Fruit fly (Drosophila melanogaster): ENCODE results near the gene CG5111.

Gene CG5111

DNA sequence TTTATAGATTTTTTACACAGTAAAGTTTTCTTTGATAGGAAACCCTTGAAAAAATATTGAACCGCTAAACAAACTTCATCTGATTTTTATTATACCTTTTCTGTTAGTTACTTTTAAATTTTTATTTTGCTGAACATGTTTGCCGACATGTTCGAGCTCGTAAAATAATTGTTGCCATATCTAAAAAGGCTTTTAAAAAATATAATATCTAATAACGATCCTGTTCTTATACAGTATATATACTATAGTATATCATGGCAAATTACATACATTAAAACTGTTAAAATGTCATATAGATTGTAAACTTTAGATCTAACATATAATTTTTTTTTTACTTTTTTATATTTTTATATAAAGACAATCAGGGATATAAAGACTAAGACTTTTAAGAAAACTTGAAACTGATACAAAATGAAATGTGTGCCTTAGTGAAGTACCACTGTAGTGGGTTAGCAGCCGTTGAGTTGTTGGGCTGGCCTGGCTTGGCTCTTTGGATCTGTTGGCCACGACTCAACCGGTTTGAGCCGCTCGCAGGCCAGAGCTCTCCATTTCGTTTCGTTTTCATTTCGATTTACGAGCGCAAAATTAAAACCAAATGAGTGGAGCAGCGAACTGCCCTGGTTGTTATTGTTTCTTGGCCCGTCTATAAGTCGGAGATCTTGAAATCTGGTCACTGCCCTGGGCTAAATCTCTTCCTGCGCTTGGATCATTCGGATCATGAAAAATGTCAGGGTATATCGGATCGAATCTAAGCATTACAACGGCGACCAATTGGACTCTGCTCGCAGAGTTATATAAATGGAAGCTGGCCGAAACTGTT is 26.5 kb downstream of the CG5111 start:
- no peak for TF ChIP-seq CG17801 (GFP tag; optimal IDR thresholded peaks at IDR 0.05; ENCODE audit: partially characterized antibody)

DNA sequence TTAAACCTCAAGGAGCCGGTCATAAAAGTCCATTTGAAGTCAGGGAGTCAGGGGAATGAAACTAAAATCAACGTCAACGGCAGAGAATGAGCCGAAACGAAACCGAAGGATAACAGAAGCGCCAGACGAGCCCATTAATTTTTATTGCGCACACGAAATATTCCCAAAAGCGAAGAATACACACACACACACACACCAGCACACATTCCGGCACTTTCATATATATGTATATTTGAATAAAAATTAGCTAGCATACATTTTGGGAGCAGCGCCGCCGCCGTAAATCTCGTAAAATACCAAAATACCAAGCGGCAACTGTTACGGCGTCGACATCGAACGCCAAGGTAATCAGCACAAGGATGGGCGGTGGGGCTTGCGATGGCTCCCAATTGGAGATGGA is 33.1 kb downstream of the CG5111 start:
- no peak for TF ChIP-seq CG17801 (GFP tag; optimal IDR thresholded peaks at IDR 0.05; ENCODE audit: partially characterized antibody)

DNA sequence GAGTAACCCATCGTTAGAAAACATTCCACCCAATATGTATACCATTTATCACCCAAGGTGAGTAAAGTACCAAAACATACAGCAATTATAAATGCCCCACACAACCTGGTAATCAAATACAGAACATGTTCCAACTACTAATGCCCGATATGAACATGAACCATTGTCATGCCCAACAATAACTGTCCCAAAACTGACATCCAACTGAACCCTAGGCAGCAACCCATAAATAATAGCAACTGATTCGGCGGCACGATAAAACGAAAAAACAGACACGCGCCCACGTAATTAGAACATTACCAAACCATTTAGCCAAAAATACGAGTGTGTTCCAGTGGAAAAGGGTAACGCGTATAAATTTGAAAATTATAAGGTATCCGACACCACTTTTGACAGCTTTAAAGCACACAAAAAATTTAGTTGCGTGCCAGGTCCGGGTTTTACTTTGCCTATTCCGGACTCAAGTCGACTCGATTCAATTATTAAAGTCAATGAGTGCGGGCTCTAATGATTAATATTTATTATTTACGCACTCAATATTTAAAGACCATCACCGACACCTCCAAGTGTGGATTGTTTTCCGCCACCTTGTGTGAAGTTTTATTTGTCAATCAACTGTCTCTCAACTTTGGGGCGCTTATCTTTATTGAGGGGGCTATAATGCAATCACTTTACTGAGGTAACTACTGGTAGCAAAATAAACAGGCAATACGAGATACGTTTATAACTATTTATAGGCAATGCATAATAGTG is 37.7 kb downstream of the CG5111 start:
- no peak for TF ChIP-seq CG17801 (GFP tag; optimal IDR thresholded peaks at IDR 0.05; ENCODE audit: partially characterized antibody)

DNA sequence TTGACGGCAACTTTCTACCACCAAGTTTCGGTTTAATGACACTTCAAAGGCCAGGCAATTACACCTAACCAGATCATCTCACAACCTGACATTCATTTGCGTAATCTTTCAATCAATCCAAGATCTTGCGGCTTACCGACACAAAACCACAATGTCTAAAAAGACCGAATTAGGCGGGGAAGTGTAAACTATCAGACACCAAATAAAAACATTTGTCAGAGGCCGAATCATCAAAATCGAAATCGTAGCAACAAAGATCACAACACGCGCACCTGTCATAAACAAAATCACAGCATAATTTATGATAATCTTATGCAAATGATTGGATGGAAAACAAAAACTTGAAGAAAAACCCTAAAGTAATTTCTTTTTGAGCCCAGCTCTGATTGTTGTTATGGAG is 43.7 kb downstream of the CG5111 start:
- no peak for TF ChIP-seq CG17801 (GFP tag; optimal IDR thresholded peaks at IDR 0.05; ENCODE audit: partially characterized antibody)

DNA sequence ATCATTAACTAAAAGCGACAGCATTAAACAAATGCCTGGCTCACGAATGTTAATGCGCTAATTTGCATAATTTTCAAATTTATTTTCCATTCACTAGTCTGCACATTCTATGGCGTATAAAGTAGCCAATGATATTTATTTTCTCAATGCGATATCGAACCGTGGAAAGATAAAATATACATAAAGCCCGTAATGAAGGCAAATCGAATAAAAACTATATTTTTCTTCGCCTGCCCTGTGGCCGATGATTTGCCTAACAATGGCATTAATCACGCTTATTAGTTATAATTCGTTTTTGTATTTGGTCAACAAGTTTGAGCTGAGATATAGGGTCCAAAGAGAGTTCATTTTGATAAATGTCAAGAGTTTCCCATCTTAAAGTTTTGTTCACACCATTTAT is 44.4 kb downstream of the CG5111 start:
- TF ChIP-seq CG17801 (GFP tag; optimal IDR thresholded peaks at IDR 0.05; ENCODE audit: partially characterized antibody), result no peak

DNA sequence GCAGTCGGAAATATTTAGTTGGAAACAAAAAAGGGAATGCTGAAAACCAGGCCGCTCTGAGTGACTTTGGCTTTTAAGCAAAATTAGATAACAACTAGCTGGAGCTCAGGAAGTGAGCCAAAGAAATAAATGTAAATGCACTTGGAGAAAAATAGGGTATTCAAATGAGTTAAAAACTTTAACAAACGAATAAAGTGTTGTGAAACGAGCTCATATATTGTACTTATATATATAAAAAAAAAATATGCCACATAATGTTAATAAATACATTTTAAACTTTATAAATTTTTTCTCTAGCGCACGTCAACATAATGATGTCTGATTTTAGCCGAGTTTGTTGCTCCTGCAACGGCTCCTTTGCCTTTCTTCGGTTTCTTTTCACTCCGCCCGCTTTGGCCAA is 46.1 kb downstream of the CG5111 start:
- TF ChIP-seq CG17801 (GFP tag; optimal IDR thresholded peaks at IDR 0.05; ENCODE audit: partially characterized antibody), result no peak

DNA sequence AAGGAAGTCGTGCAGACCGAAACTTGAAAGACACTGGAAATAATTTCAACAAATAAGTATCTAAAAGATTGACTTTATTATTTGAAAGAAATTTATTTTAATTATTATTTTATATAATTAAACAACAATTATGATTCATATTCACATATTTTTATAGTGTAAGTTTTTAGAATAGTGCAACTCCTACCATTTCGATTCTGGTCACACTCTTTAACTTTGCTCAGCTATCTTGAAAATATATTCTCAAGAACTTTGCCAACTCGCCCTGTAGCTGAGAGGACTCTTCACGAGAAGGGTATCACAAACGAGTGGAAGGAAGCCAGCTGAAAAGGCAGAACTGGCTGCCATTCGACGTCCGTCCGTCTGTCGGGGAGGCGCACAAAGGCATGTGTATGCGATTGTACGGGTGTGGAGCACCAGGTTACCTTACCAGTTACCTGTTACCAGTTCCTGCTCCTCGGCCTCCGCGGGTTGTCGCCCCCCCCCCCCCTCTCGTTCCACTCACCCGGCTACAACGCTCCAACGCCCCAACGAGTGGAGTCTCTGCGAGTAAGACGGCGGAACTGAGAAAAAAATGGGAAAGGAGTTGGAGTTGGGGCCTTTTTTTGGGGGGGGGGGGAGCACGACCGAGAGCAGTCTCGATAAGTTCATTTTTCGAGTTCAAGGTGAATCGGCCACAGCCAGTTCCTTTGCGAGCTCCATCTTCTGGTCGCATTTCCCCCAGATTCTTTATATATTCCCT is 49.5 kb downstream of the CG5111 start:
- TF ChIP-seq CG17801 (GFP tag; optimal IDR thresholded peaks at IDR 0.05; ENCODE audit: partially characterized antibody), result no peak
